Fruit fly (Drosophila melanogaster) whole organism, wandering third instar larva: ENCODE data around the gene CG31075.

Experiments
- N ChIP-seq: fragments of >200 bp; optimal IDR thresholded peaks from 2 replicates; lab custom pipeline; 2018; ENCODE audit warnings: missing biosample characterization, missing external identifiers, missing genetic modification characterization
- psq ChIP-seq: fragments of 200-800 bp; sonication (Bioruptor generic); optimal IDR thresholded peaks from 3 replicates; lab custom pipeline; 2017; ENCODE audit warnings: missing biosample characterization, mild to moderate bottlenecking, missing genetic modification characterization, moderate library complexity
- rgr ChIP-seq: fragments of 200-800 bp; sonication (Bioruptor generic); optimal IDR thresholded peaks from 3 replicates; lab custom pipeline; 2016; ENCODE audit warnings: missing biosample characterization, mild to moderate bottlenecking, missing genetic modification characterization

DNA sequence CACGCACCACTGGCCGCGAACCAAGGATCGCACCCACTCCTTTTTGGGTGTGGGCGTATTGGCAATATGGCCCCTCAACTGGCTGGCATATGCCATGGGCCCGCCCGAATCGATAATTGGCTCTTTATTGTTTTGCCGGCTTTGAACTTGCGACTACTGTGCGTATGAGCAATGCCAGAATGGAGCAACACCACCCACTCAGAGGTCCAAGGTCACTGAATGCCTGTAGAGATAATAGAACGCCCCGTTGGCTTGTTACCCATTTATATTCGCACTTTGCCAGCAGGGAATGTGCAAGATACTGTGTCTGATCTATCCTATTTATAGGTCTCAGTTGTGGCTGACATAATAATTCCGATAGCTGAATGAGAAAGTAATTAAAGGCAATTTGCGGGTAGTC lies 32.8 kb downstream of the CG31075 start:
- no peak for TF ChIP-seq N (GFP tag; lab: Kevin White, UChicago)
- TF ChIP-seq rgr (GFP tag; lab: Kevin White, UChicago): no peak
- TF ChIP-seq psq (GFP tag; lab: Kevin White, UChicago): no peak
